Fruit fly (Drosophila melanogaster): ENCODE data around the gene CG17195.

The CG17195 gene

DNA sequence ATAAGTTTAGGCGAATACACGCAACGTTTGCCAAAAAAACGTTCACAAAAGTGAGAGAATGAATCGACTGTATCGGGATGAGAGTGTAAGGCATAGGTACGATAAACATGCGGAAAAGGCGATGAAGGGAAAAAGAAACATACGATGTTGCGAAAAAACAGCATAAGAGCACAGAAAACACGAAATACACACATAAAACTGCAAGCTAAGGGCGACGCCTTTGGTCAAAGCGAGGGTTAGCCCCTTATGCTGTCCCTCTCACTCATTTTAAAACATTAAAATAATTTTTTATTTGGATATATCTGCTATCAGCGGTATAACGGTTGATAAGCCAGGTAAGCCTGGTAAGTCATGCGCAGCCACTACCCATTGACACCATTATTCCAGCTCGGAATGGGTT is 37.3 kb downstream of the CG17195 start:
- TF ChIP-seq CG11294 (GFP tag; IDR thresholded peaks at IDR 0.05) (no peak), eg (GFP tag; IDR thresholded peaks at IDR 0.05) (no peak), net (GFP tag; optimal IDR thresholded peaks at IDR 0.05) (no peak), CG31627 (GFP tag; optimal IDR thresholded peaks at IDR 0.05) (no peak), CG8119 (GFP tag; IDR thresholded peaks at IDR 0.05) (no peak), CG16779 (tag; optimal IDR thresholded peaks at IDR 0.05) (no peak), CG6276 (GFP tag; optimal IDR thresholded peaks at IDR 0.05) (no peak), fd59A (GFP tag; optimal IDR thresholded peaks at IDR 0.05) (no peak), cyc (GFP tag; optimal IDR thresholded peaks at IDR 0.05) (no peak), esn (GFP tag; optimal IDR thresholded peaks at IDR 0.05) (no peak)

DNA sequence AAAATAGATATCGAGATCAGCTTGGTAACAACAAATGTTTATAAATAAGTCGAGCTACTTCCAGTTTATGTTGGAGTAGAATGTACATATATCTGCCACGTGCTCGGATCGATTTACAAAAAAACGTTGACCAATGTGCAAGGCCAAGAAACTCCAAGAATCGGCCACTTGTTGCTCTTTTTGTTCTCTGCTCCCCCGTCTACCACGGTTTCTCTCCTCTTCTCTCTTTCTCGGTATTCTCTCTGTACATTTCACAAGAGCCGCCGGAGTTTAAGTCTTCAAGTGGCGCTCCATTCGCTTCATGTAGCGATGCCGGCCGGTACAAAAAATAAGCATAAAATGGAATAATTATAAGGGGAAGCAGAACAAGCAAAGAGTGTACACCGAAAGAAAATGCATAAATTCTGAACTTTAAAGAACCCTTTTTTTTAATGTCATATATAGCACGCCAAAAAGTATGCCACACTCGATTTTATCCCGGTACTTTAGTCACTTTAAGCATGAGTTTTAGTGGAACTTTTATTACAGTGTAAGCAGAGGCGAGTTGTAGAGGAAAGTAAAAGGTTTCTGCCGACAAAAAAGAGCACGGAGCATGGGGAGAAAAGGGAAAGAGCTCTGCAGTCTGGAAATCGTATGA is 39.1 kb downstream of the CG17195 start:
- TF ChIP-seq cyc (GFP tag; optimal IDR thresholded peaks at IDR 0.05) = peak; percentile 99
- TF ChIP-seq CG6163 (GFP tag; IDR thresholded peaks at IDR 0.05) = peak; percentile 99
- peak; percentile 97 for TF ChIP-seq fd85E (GFP tag; optimal IDR thresholded peaks at IDR 0.05)
- TF ChIP-seq svp (GFP tag) = peak; percentile 100
- peak; percentile 99 for TF ChIP-seq CG3032 (tag; optimal IDR thresholded peaks at IDR 0.05)
- peak; percentile 99 for TF ChIP-seq achi (GFP tag; optimal IDR thresholded peaks at IDR 0.05)
- TF ChIP-seq CG6792 (GFP tag; optimal IDR thresholded peaks at IDR 0.05) = peak; percentile 99
- peak; percentile 99 for TF ChIP-seq topi (GFP tag; optimal IDR thresholded peaks at IDR 0.05)
- TF ChIP-seq lz (GFP tag; optimal IDR thresholded peaks at IDR 0.05) = peak; percentile 99
- TF ChIP-seq CG6854 (GFP tag; optimal IDR thresholded peaks at IDR 0.05) = peak; percentile 98
- TF ChIP-seq spab (GFP tag; optimal IDR thresholded peaks at IDR 0.05) = peak; percentile 99
- TF ChIP-seq Smox (GFP tag; optimal IDR thresholded peaks at IDR 0.05) = peak; percentile 98
- TF ChIP-seq Gug (GFP tag; IDR thresholded peaks at IDR 0.05) = peak; percentile 98
- TF ChIP-seq Blimp-1 (GFP tag; optimal IDR thresholded peaks at IDR 0.05) = peak; percentile 100
- peak; percentile 99 for TF ChIP-seq Hr39 (GFP tag; optimal IDR thresholded peaks at IDR 0.05)
- peak; percentile 49 for TF ChIP-seq fkh (GFP tag; optimal IDR thresholded peaks at IDR 0.05)
- TF ChIP-seq Eip93F (GFP tag; optimal IDR thresholded peaks at IDR 0.05) = peak; percentile 98
- TF ChIP-seq CG32006 (GFP tag; optimal IDR thresholded peaks at IDR 0.05) = peak; percentile 98
- TF ChIP-seq Eip78C (GFP tag) = peak; percentile 100
- peak; percentile 99 for TF ChIP-seq fd59A (GFP tag; optimal IDR thresholded peaks at IDR 0.05)
- TF ChIP-seq dsx (GFP tag; optimal IDR thresholded peaks at IDR 0.05; ENCODE audit: poor library complexity, severe bottlenecking) = peak; percentile 98
- peak; percentile 99 for TF ChIP-seq pdm3 (GFP tag; optimal IDR thresholded peaks at IDR 0.05)
- peak; percentile 100 for TF ChIP-seq Ets96B (tag; optimal IDR thresholded peaks at IDR 0.05)
- TF ChIP-seq CG31627 (GFP tag; optimal IDR thresholded peaks at IDR 0.05) = peak; percentile 99
- peak; percentile 97 for TF ChIP-seq vri (GFP tag; optimal IDR thresholded peaks at IDR 0.05)
- peak; percentile 98 for TF ChIP-seq eg (GFP tag; IDR thresholded peaks at IDR 0.05)
- TF ChIP-seq OdsH (GFP tag; optimal IDR thresholded peaks at IDR 0.05) = peak; percentile 99
- peak; percentile 99 for TF ChIP-seq acj6 (GFP tag; optimal IDR thresholded peaks at IDR 0.05)
- TF ChIP-seq CG15336 (GFP tag; IDR thresholded peaks at IDR 0.05) = peak; percentile 97
- peak; percentile 99 for TF ChIP-seq CG8319 (GFP tag; optimal IDR thresholded peaks at IDR 0.05)
- TF ChIP-seq CG7368 (GFP tag; optimal IDR thresholded peaks at IDR 0.05) = peak; percentile 99
- peak; percentile 99 for TF ChIP-seq Sox14 (GFP tag; optimal IDR thresholded peaks at IDR 0.05)
- peak; percentile 99 for TF ChIP-seq Met (GFP tag; optimal IDR thresholded peaks at IDR 0.05)
- peak; percentile 100 for TF ChIP-seq CG3919 (GFP tag; optimal IDR thresholded peaks at IDR 0.05)
- peak; percentile 98 for TF ChIP-seq Ets21C (GFP tag; optimal IDR thresholded peaks at IDR 0.05)
- peak; percentile 46 for TF ChIP-seq Hr38 (GFP tag; optimal IDR thresholded peaks at IDR 0.05)
- peak; percentile 98 for TF ChIP-seq CG6808 (GFP tag; optimal IDR thresholded peaks at IDR 0.05)
- TF ChIP-seq CG9139 (GFP tag; optimal IDR thresholded peaks at IDR 0.05) = peak; percentile 98
- peak; percentile 97 for TF ChIP-seq CG16779 (tag; optimal IDR thresholded peaks at IDR 0.05)
- peak; percentile 96 for TF ChIP-seq CG11294 (GFP tag; IDR thresholded peaks at IDR 0.05)
- peak; percentile 98 to 99 for TF ChIP-seq ss (GFP tag; optimal IDR thresholded peaks at IDR 0.05)
- TF ChIP-seq Sox102F (GFP tag; optimal IDR thresholded peaks at IDR 0.05) = peak; percentile 99
- peak; percentile 96 for TF ChIP-seq CG4318 (GFP tag; optimal IDR thresholded peaks at IDR 0.05)
- peak; percentile 98 for TF ChIP-seq Sox15 (GFP tag; optimal IDR thresholded peaks at IDR 0.05)
- TF ChIP-seq CG10631 (GFP tag; optimal IDR thresholded peaks at IDR 0.05) = peak; percentile 99

Data from whole organism, prepupa.